Worm (Caenorhabditis elegans) whole organism, L3 larva: ENCODE data around the gene hat-1.

Source experiments
- nhr-237 ChIP-seq: fragments of 150-350 bp; optimal IDR thresholded peaks from 2 replicates; lab custom pipeline; 2014; ENCODE audit warnings: missing biosample characterization, missing genetic modification characterization
- ztf-11 ChIP-seq: fragments of 150-350 bp; optimal IDR thresholded peaks from 2 replicates; lab custom pipeline; 2014; ENCODE audit warnings: missing biosample characterization, missing genetic modification characterization

- TF ChIP-seq ztf-11 (tag; lab: Kevin White, UChicago) (no peak), nhr-237 (tag; lab: Kevin White, UChicago) (no peak)
Observed at ce11 chrIII:10442355-10443140, 35.5 kb upstream of the hat-1 start, which contains the start of the genes H04D03.2 and ecps-2.
